Fruit fly (Drosophila melanogaster) whole organism, embryonic: ENCODE results near the gene CG45428.
A peak's percentile ranks its signal among the peaks of the same experiment; 100 is the strongest.

Source experiments
- Atf3 ChIP-seq: fragments of 200-800 bp; sonication (Bioruptor generic); optimal IDR thresholded peaks from 3 replicates; lab custom pipeline; 2016; ENCODE audit warnings: missing biosample characterization, missing genetic modification characterization
- Bteb2 ChIP-seq: fragments of 200-800 bp; sonication (Bioruptor generic); optimal IDR thresholded peaks from 2 replicates; lab custom pipeline; 2016; ENCODE audit warnings: missing biosample characterization, missing genetic modification characterization
- CG10654 ChIP-seq: fragments of 200-800 bp; sonication (Bioruptor generic); optimal IDR thresholded peaks from 2 replicates; lab custom pipeline; 2016; ENCODE audit warnings: missing biosample characterization, missing genetic modification characterization
- CG11723 ChIP-seq: fragments of 200-800 bp; sonication (Bioruptor generic); optimal IDR thresholded peaks from 2 replicates; lab custom pipeline; 2017; ENCODE audit warnings: missing biosample characterization, mild to moderate bottlenecking, missing genetic modification characterization
- CG13123 ChIP-seq: fragments of 200-800 bp; sonication (Bioruptor generic); optimal IDR thresholded peaks from 2 replicates; lab custom pipeline; 2016; ENCODE audit warnings: missing biosample characterization, missing genetic modification characterization
- CG13296 ChIP-seq: fragments of 200-800 bp; sonication (Bioruptor generic); optimal IDR thresholded peaks from 3 replicates; lab custom pipeline; 2018; ENCODE audit warnings: missing biosample characterization, mild to moderate bottlenecking, missing genetic modification characterization
- CG13775 ChIP-seq: fragments of 200-800 bp; sonication (Bioruptor generic); optimal IDR thresholded peaks from 3 replicates; lab custom pipeline; 2017; ENCODE audit warnings: missing biosample characterization, mild to moderate bottlenecking, missing genetic modification characterization
- CG1529 ChIP-seq: fragments of 200-800 bp; sonication (Bioruptor generic); optimal IDR thresholded peaks from 3 replicates; lab custom pipeline; 2018; ENCODE audit warnings: missing biosample characterization, missing genetic modification characterization
- CG15601 ChIP-seq: fragments of 200-800 bp; sonication (Bioruptor generic); optimal IDR thresholded peaks from 3 replicates; lab custom pipeline; 2019; ENCODE audit warnings: missing biosample characterization, mild to moderate bottlenecking, missing genetic modification characterization, moderate library complexity
- CG18011 ChIP-seq: fragments of 200-800 bp; sonication (Bioruptor generic); optimal IDR thresholded peaks from 2 replicates; lab custom pipeline; 2017; ENCODE audit warnings: missing biosample characterization, missing genetic modification characterization, mild to moderate bottlenecking, moderate library complexity, missing genotype
- CG31388 ChIP-seq: fragments of 200-800 bp; sonication (Bioruptor generic); optimal IDR thresholded peaks from 2 replicates; lab custom pipeline; 2016; ENCODE audit warnings: missing biosample characterization, missing genetic modification characterization
- CG8478 ChIP-seq: fragments of >200 bp; optimal IDR thresholded peaks from 2 replicates; lab custom pipeline; 2018
- CG9609 ChIP-seq: fragments of 200-800 bp; sonication (Bioruptor generic); optimal IDR thresholded peaks from 3 replicates; lab custom pipeline; 2016; ENCODE audit warnings: missing biosample characterization, missing genetic modification characterization
- CG9817 ChIP-seq: fragments of 200-800 bp; sonication (Bioruptor generic); optimal IDR thresholded peaks from 2 replicates; lab custom pipeline; 2018; ENCODE audit warnings: missing biosample characterization, mild to moderate bottlenecking, missing genetic modification characterization, moderate library complexity
- Chrac-16 ChIP-seq: fragments of 200-800 bp; sonication (Bioruptor generic); optimal IDR thresholded peaks from 3 replicates; lab custom pipeline; 2016; ENCODE audit warnings: missing biosample characterization, missing genetic modification characterization
- Dbx ChIP-seq: fragments of 200-800 bp; sonication (Bioruptor generic); IDR thresholded peaks from 3 replicates; pipeline ENCODE4 v1.3.6; 2022; ENCODE audit warnings: missing biosample characterization, missing genetic modification characterization
- Ets97D ChIP-seq: fragments of 200-800 bp; sonication (Bioruptor generic); optimal IDR thresholded peaks from 3 replicates; lab custom pipeline; 2016; ENCODE audit warnings: missing biosample characterization, missing genetic modification characterization
- Fer1 ChIP-seq: fragments of 200-800 bp; sonication (Bioruptor generic); optimal IDR thresholded peaks from 2 replicates; lab custom pipeline; 2017; ENCODE audit warnings: missing biosample characterization, mild to moderate bottlenecking, missing genetic modification characterization
- H2.0 ChIP-seq: fragments of 200-800 bp; sonication (Bioruptor generic); IDR thresholded peaks from 2 replicates; pipeline ENCODE4 v1.3.6; 2022; ENCODE audit warnings: missing biosample characterization, missing genetic modification characterization
- HHEX ChIP-seq: fragments of 200-800 bp; sonication (Bioruptor generic); optimal IDR thresholded peaks from 3 replicates; lab custom pipeline; 2017; ENCODE audit warnings: missing biosample characterization, mild to moderate bottlenecking, missing genetic modification characterization, missing genetic modification reagents
- Hey ChIP-seq: fragments of 200-800 bp; sonication (Bioruptor generic); optimal IDR thresholded peaks from 3 replicates; lab custom pipeline; 2018; ENCODE audit warnings: missing biosample characterization, mild to moderate bottlenecking, missing genetic modification characterization
- Rx ChIP-seq: fragments of 200-800 bp; sonication (Bioruptor generic); IDR thresholded peaks from 2 replicates; pipeline ENCODE4 v1.3.6; 2022; ENCODE audit warnings: missing biosample characterization, missing genetic modification characterization
- Side ChIP-seq: fragments of 200-800 bp; sonication (Bioruptor generic); optimal IDR thresholded peaks from 2 replicates; lab custom pipeline; 2016; ENCODE audit warnings: missing biosample characterization, missing genetic modification characterization
- Sin3A ChIP-seq: fragments of >200 bp; optimal IDR thresholded peaks from 2 replicates; lab custom pipeline; 2018
- YL-1 ChIP-seq: fragments of 200-800 bp; sonication (Bioruptor generic); optimal IDR thresholded peaks from 3 replicates; lab custom pipeline; 2017; ENCODE audit warnings: missing biosample characterization, mild to moderate bottlenecking, missing genetic modification characterization
- aop ChIP-seq: fragments of 200-800 bp; sonication (Bioruptor generic); IDR thresholded peaks from 2 replicates; pipeline ENCODE4 v1.3.6; 2022; ENCODE audit warnings: missing biosample characterization, missing genetic modification characterization
- ara ChIP-seq: fragments of 200-800 bp; sonication (Bioruptor generic); IDR thresholded peaks from 2 replicates; pipeline ENCODE4 v1.3.6; 2022; ENCODE audit warnings: missing biosample characterization, missing genetic modification characterization
- ash1 ChIP-seq: fragments of 200-800 bp; sonication (Bioruptor generic); optimal IDR thresholded peaks from 2 replicates; lab custom pipeline; 2018; ENCODE audit warnings: missing biosample characterization, mild to moderate bottlenecking, missing genetic modification characterization
- ato ChIP-seq: fragments of 200-800 bp; sonication (Bioruptor generic); IDR thresholded peaks from 2 replicates; pipeline ENCODE4 v1.3.6; 2022; ENCODE audit warnings: missing biosample characterization, missing genetic modification characterization; ENCODE audit not compliant: partially characterized antibody
- az2 ChIP-seq: fragments of 200-800 bp; sonication (Bioruptor generic); optimal IDR thresholded peaks from 3 replicates; lab custom pipeline; 2016; ENCODE audit warnings: missing biosample characterization, missing genetic modification characterization
- cas ChIP-seq: fragments of 200-800 bp; sonication (Bioruptor generic); IDR thresholded peaks from 2 replicates; pipeline ENCODE4 v1.3.6; 2022; ENCODE audit warnings: missing biosample characterization, missing genetic modification characterization
- caup ChIP-seq: fragments of 200-800 bp; sonication (Bioruptor generic); optimal IDR thresholded peaks from 3 replicates; lab custom pipeline; 2017; ENCODE audit warnings: missing biosample characterization, mild to moderate bottlenecking, missing genetic modification characterization, moderate library complexity; ENCODE audit not compliant: severe bottlenecking
- dan ChIP-seq: fragments of 200-800 bp; sonication (Bioruptor generic); IDR thresholded peaks from 2 replicates; pipeline ENCODE4 v1.3.6; 2022; ENCODE audit warnings: missing biosample characterization, missing genetic modification characterization
- eve ChIP-seq, 2 experiments: fragments of >200 bp; optimal IDR thresholded peaks; 2 replicates each; lab custom pipeline; 2017; ENCODE audit warnings: missing biosample characterization in 2 of 2, missing genetic modification characterization in 2 of 2
- eyg ChIP-seq: fragments of 200-800 bp; sonication (Bioruptor generic); optimal IDR thresholded peaks from 3 replicates; lab custom pipeline; 2016; ENCODE audit warnings: missing biosample characterization, missing genetic modification characterization
- fd3F ChIP-seq: fragments of 200-800 bp; sonication (Bioruptor generic); optimal IDR thresholded peaks from 2 replicates; lab custom pipeline; 2018; ENCODE audit warnings: missing biosample characterization, mild to moderate bottlenecking, missing genetic modification characterization, moderate library complexity
- fd96Cb ChIP-seq: fragments of 200-800 bp; sonication (Bioruptor generic); optimal IDR thresholded peaks from 2 replicates; lab custom pipeline; 2018; ENCODE audit warnings: missing biosample characterization, mild to moderate bottlenecking, missing genetic modification characterization, moderate library complexity
- hbn ChIP-seq: fragments of 200-800 bp; sonication (Bioruptor generic); IDR thresholded peaks from 2 replicates; pipeline ENCODE4 v1.3.6; 2022; ENCODE audit warnings: missing biosample characterization, missing genetic modification characterization; ENCODE audit not compliant: partially characterized antibody
- inv ChIP-seq: fragments of 200-800 bp; sonication (Bioruptor generic); IDR thresholded peaks from 2 replicates; pipeline ENCODE4 v1.3.6; 2022; ENCODE audit warnings: missing biosample characterization, missing genetic modification characterization; ENCODE audit not compliant: partially characterized antibody
- jigr1 ChIP-seq: fragments of 200-800 bp; sonication (Bioruptor generic); IDR thresholded peaks from 3 replicates; pipeline ENCODE4 v1.3.6; 2022; ENCODE audit warnings: missing biosample characterization, missing genetic modification characterization
- lmd ChIP-seq: fragments of 200-800 bp; sonication (Bioruptor generic); IDR thresholded peaks from 2 replicates; pipeline ENCODE4 v1.3.6; 2022; ENCODE audit warnings: missing biosample characterization, missing genetic modification characterization
- pros ChIP-seq: fragments of 200-800 bp; sonication (Bioruptor generic); optimal IDR thresholded peaks from 3 replicates; lab custom pipeline; 2019; ENCODE audit warnings: missing biosample characterization, mild to moderate bottlenecking, missing genetic modification characterization, moderate library complexity
- sna ChIP-seq: fragments of 200-800 bp; sonication (Bioruptor generic); IDR thresholded peaks from 2 replicates; pipeline ENCODE4 v1.3.6; 2022; ENCODE audit warnings: missing biosample characterization, missing genetic modification characterization; ENCODE audit not compliant: partially characterized antibody
- stc ChIP-seq: fragments of 200-800 bp; sonication (Bioruptor generic); IDR thresholded peaks from 2 replicates; pipeline ENCODE4 v1.3.6; 2022; ENCODE audit warnings: missing biosample characterization, missing genetic modification characterization
- tap ChIP-seq: fragments of 200-800 bp; optimal IDR thresholded peaks from 3 replicates; lab custom pipeline; 2019; ENCODE audit warnings: missing biosample characterization, mild to moderate bottlenecking, missing genetic modification characterization, moderate library complexity
- tin ChIP-seq: fragments of 200-800 bp; sonication (Bioruptor generic); optimal IDR thresholded peaks from 3 replicates; lab custom pipeline; 2016; ENCODE audit warnings: missing biosample characterization, missing genetic modification characterization
- tna ChIP-seq: fragments of 200-800 bp; sonication (Bioruptor generic); IDR thresholded peaks from 2 replicates; pipeline ENCODE4 v1.3.6; 2022; ENCODE audit warnings: missing biosample characterization, missing genetic modification characterization; ENCODE audit not compliant: partially characterized antibody
- trem ChIP-seq: fragments of 200-800 bp; optimal IDR thresholded peaks from 3 replicates; lab custom pipeline; 2019; ENCODE audit warnings: missing biosample characterization, mild to moderate bottlenecking, missing genetic modification characterization, moderate library complexity
- trh ChIP-seq: fragments of 200-800 bp; sonication (Bioruptor generic); optimal IDR thresholded peaks from 2 replicates; lab custom pipeline; 2016; ENCODE audit warnings: missing biosample characterization, missing genetic modification characterization
- twi ChIP-seq: fragments of 200-800 bp; optimal IDR thresholded peaks from 2 replicates; lab custom pipeline; 2019; ENCODE audit warnings: missing biosample characterization, mild to moderate bottlenecking, missing genetic modification characterization, moderate library complexity

The CG45428 gene

dm6 chr3L:22863367-22864078 lies 26.7 kb upstream of the CG45428 start, which contains the start of gene CG33169 (continued):
- TF ChIP-seq jigr1 (GFP tag; lab: Robert Waterston, UW) (0 out of 3 replicates have a peak, but pooled peaks have one; percentile 49), hbn (GFP tag; lab: Robert Waterston, UW) (0 out of 2 replicates have a peak, but pooled peaks have one; percentile 54), ash1 (peak; percentile 91), HHEX (GFP tag; lab: Kevin White, UChicago) (peak; percentile 78), trem (tag; lab: Kevin White, UChicago) (peak; percentile 75), Hey (tag; lab: Kevin White, UChicago) (peak; percentile 71), cas (GFP tag; lab: Robert Waterston, UW) (peak; percentile 81), CG9609 (GFP tag; lab: Kevin White, UChicago) (peak; percentile 92), ara (peak; percentile 82), CG13775 (peak; percentile 57), CG15601 (peak; percentile 80), aop (GFP tag; lab: Robert Waterston, UW) (peak; percentile 35; the same call in 1 of the 2 replicates), Fer1 (GFP tag; lab: Kevin White, UChicago) (no peak), H2.0 (peak; percentile 83), Rx (GFP tag; lab: Robert Waterston, UW) (peak; percentile 81), CG8478 (lab: Kevin White, UChicago) (no peak), Atf3 (peak; percentile 96), CG11723 (GFP tag; lab: Kevin White, UChicago) (peak; percentile 56), CG10654 (peak; percentile 80), Ets97D (GFP tag; lab: Kevin White, UChicago) (peak; percentile 98), Dbx (GFP tag; lab: Robert Waterston, UW) (peak; percentile 93), caup (GFP tag; lab: Kevin White, UChicago) (peak; percentile 91), eyg (GFP tag; lab: Kevin White, UChicago) (peak; percentile 81), CG13123 (GFP tag; lab: Kevin White, UChicago) (peak; percentile 60), CG1529 (peak; percentile 40), eve (GFP tag; optimal IDR thresholded peaks at IDR 0.05; lab: Kevin White, UChicago) (no peak), Chrac-16 (GFP tag; lab: Kevin White, UChicago) (peak; percentile 71), tin (GFP tag; lab: Kevin White, UChicago) (peak; percentile 79), stc (GFP tag; lab: Robert Waterston, UW) (peak; percentile 70), twi (tag; lab: Kevin White, UChicago) (peak; percentile 52), fd96Cb (tag; lab: Kevin White, UChicago) (peak; percentile 46), tap (tag; lab: Kevin White, UChicago) (peak; percentile 59), trh (GFP tag; lab: Kevin White, UChicago) (peak; percentile 65), Side (peak; percentile 89), pros (no peak), CG13296 (GFP tag; lab: Kevin White, UChicago) (peak; percentile 71), az2 (GFP tag; lab: Kevin White, UChicago) (peak; percentile 68), lmd (GFP tag; lab: Robert Waterston, UW) (peak; percentile 79), sna (peak; percentile 39; the same call in 1 of the 2 replicates), CG9817 (tag; lab: Kevin White, UChicago) (peak; percentile 92), ato (GFP tag; lab: Robert Waterston, UW) (peak; percentile 70), tna (GFP tag; lab: Robert Waterston, UW) (peak; percentile 50), CG31388 (peak; percentile 52), inv (GFP tag; lab: Robert Waterston, UW) (peak; percentile 61), Sin3A (lab: Kevin White, UChicago) (peak; percentile 53), dan (GFP tag; lab: Robert Waterston, UW) (no peak), fd3F (GFP tag; lab: Kevin White, UChicago) (peak; percentile 66), CG18011 (peak; percentile 100), YL-1 (GFP tag; lab: Kevin White, UChicago) (peak; percentile 83), Bteb2 (GFP tag; lab: Kevin White, UChicago) (peak; percentile 67)
